Worm (Caenorhabditis elegans): ENCODE measurements around the gene K12H4.2.

The K12H4.2 gene

DNA sequence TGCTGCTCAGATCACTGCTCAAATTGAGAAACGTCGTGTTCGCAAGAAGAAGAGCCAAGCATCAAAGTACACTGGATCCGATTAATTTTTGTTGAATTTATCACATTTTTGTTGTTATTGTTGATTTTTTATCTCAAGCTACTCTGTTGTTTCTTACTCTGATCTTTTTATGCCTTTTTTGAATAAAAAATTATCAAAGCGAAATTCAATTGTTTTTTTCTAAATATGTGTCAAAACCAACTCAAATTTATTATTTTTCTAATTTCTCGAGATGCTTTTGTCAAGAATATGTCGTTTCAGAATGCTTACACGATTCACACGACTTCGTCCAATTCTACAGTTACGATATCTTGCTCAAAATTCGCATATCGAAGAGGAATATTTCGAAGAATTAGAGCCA, at the start of gene K12H4.2:
TSS of gene K12H4.2 (plus strand) at position 301 of the 400 bp plus-strand sequence.
- TF ChIP-seq jun-1 (tag; optimal IDR thresholded peaks at IDR 0.05) (no peak), mdl-1 (tag; optimal IDR thresholded peaks at IDR 0.05) (no peak), elt-3 (tag; optimal IDR thresholded peaks at IDR 0.05) (no peak), zag-1 (tag; optimal IDR thresholded peaks at IDR 0.05) (no peak), egl-27 (tag; optimal IDR thresholded peaks at IDR 0.05) (no peak), egl-5 (tag; optimal IDR thresholded peaks at IDR 0.05) (no peak), ama-1 (optimal IDR thresholded peaks at IDR 0.05) (no peak), fos-1 (tag; optimal IDR thresholded peaks at IDR 0.05) (no peak), nhr-237 (tag; optimal IDR thresholded peaks at IDR 0.05) (no peak)

- no peak for TF ChIP-seq egl-27 (tag; optimal IDR thresholded peaks at IDR 0.05)
- no peak for TF ChIP-seq lin-15B (tag; optimal IDR thresholded peaks at IDR 0.05)
- TF ChIP-seq elt-2 (tag; optimal IDR thresholded peaks at IDR 0.05) = no peak
- no peak for TF ChIP-seq nhr-67 (tag; optimal IDR thresholded peaks at IDR 0.05)
- TF ChIP-seq elt-1 (tag; optimal IDR thresholded peaks at IDR 0.05) = no peak
- no peak for TF ChIP-seq ztf-11 (tag; optimal IDR thresholded peaks at IDR 0.05)
- no peak for TF ChIP-seq jun-1 (tag; optimal IDR thresholded peaks at IDR 0.05)
- TF ChIP-seq nhr-25 (tag; optimal IDR thresholded peaks at IDR 0.05) = no peak
- TF ChIP-seq fkh-10 (GFP tag; optimal IDR thresholded peaks at IDR 0.05) = no peak
- TF ChIP-seq nhr-237 (tag; optimal IDR thresholded peaks at IDR 0.05) = no peak
- TF ChIP-seq egl-5 (tag; optimal IDR thresholded peaks at IDR 0.05) = no peak
- no peak for TF ChIP-seq mdl-1 (tag; optimal IDR thresholded peaks at IDR 0.05)
- no peak for TF ChIP-seq lin-39 (tag; optimal IDR thresholded peaks at IDR 0.05)
- no peak for TF ChIP-seq hmg-11 (tag; optimal IDR thresholded peaks at IDR 0.05)
- no peak for TF ChIP-seq ZK546.5 (tag; optimal IDR thresholded peaks at IDR 0.05)
- TF ChIP-seq nhr-43 (tag; optimal IDR thresholded peaks at IDR 0.05; ENCODE audit: poor library complexity, severe bottlenecking) = no peak
- no peak for TF ChIP-seq nhr-23 (tag; optimal IDR thresholded peaks at IDR 0.05)
These were observed 46.0 kb upstream of the K12H4.2 start for ce11 chrIII:8001557-8001956.

DNA sequence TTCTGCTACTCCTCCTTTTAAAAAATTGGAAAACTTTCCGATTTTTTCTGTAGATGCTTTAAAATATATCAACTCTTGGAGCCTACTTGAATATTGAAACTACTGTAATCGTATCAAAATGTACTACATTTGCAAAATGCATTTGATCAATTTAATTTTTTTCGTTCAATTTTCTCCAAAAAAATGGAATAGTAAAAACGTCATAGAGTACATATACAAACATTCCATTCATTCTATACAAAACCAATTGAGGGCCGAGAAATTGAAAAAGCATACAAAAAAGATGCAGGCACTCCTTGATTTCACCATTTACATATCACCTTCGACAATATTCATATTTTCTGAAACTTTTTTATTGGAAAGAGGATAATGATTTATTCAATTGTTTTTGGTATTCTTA, 43.4 kb upstream of the K12H4.2 start, which contains the start of gene C06G4.6:
TSS of gene C06G4.6 (plus strand) at position 301 of the 400 bp plus-strand sequence.
- TF ChIP-seq nhr-11 (tag; optimal IDR thresholded peaks at IDR 0.05) (no peak), pqm-1 (tag; optimal IDR thresholded peaks at IDR 0.05) (no peak), ceh-9 (tag; optimal IDR thresholded peaks at IDR 0.05) (no peak), R02D3.7 (tag; optimal IDR thresholded peaks at IDR 0.05) (no peak), eor-1 (tag; optimal IDR thresholded peaks at IDR 0.05) (no peak), nhr-76 (tag; optimal IDR thresholded peaks at IDR 0.05) (no peak), nhr-28 (tag; optimal IDR thresholded peaks at IDR 0.05) (no peak), nhr-23 (tag; optimal IDR thresholded peaks at IDR 0.05) (no peak), nfya-1 (tag; optimal IDR thresholded peaks at IDR 0.05; ENCODE audit: insufficient read depth) (no peak), ztf-11 (tag; optimal IDR thresholded peaks at IDR 0.05) (no peak), aly-2 (tag; optimal IDR thresholded peaks at IDR 0.05) (no peak)

ce11 chrIII:8009769-8010168, 37.7 kb upstream of the K12H4.2 start, which contains the start of gene cit-1.1:
TSS of gene cit-1.1 (minus strand) at chrIII:8009821.
- no peak for TF ChIP-seq ZK546.5 (tag; optimal IDR thresholded peaks at IDR 0.05)
- TF ChIP-seq elt-3 (tag; optimal IDR thresholded peaks at IDR 0.05) = no peak
- no peak for TF ChIP-seq snpc-4 (tag; optimal IDR thresholded peaks at IDR 0.05)
- no peak for TF ChIP-seq ceh-28 (tag; optimal IDR thresholded peaks at IDR 0.05)
- no peak for TF ChIP-seq nhr-67 (tag; optimal IDR thresholded peaks at IDR 0.05)
- no peak for TF ChIP-seq egl-27 (tag; optimal IDR thresholded peaks at IDR 0.05)
- TF ChIP-seq nhr-77 (tag; optimal IDR thresholded peaks at IDR 0.05) = no peak
- peak; percentile 59 for TF ChIP-seq lin-39 (tag; optimal IDR thresholded peaks at IDR 0.05)
- no peak for TF ChIP-seq R02D3.7 (tag; optimal IDR thresholded peaks at IDR 0.05)
- no peak for TF ChIP-seq mdl-1 (tag; optimal IDR thresholded peaks at IDR 0.05)
- no peak for TF ChIP-seq ztf-4 (tag; optimal IDR thresholded peaks at IDR 0.05)
- TF ChIP-seq aly-2 (tag; optimal IDR thresholded peaks at IDR 0.05) = no peak
- TF ChIP-seq elt-2 (tag; optimal IDR thresholded peaks at IDR 0.05) = peak; percentile 19
- peak; percentile 46 for TF ChIP-seq nfya-1 (tag; optimal IDR thresholded peaks at IDR 0.05; ENCODE audit: insufficient read depth)
- peak; percentile 37 for TF ChIP-seq egl-5 (tag; optimal IDR thresholded peaks at IDR 0.05)
- no peak for TF ChIP-seq unc-62 (GFP tag; optimal IDR thresholded peaks at IDR 0.05)
- no peak for TF ChIP-seq fos-1 (tag; optimal IDR thresholded peaks at IDR 0.05)
- no peak for TF ChIP-seq ama-1 (optimal IDR thresholded peaks at IDR 0.05)
- no peak for TF ChIP-seq eor-1 (tag; optimal IDR thresholded peaks at IDR 0.05)
- TF ChIP-seq zag-1 (tag; optimal IDR thresholded peaks at IDR 0.05) = no peak
- TF ChIP-seq daf-12 (tag; optimal IDR thresholded peaks at IDR 0.05) = no peak
- TF ChIP-seq unc-39 (tag; optimal IDR thresholded peaks at IDR 0.05) = no peak
- TF ChIP-seq ceh-16 (tag; optimal IDR thresholded peaks at IDR 0.05) = no peak
- no peak for TF ChIP-seq jun-1 (tag; optimal IDR thresholded peaks at IDR 0.05)
- TF ChIP-seq lin-15B (tag; optimal IDR thresholded peaks at IDR 0.05) = peak; percentile 60
- TF ChIP-seq nhr-76 (tag; optimal IDR thresholded peaks at IDR 0.05) = no peak
- TF ChIP-seq hmg-11 (tag; optimal IDR thresholded peaks at IDR 0.05) = peak; percentile 36
- TF ChIP-seq ceh-82 (tag; optimal IDR thresholded peaks at IDR 0.05) = no peak
- TF ChIP-seq nhr-12 (tag; optimal IDR thresholded peaks at IDR 0.05) = no peak
- TF ChIP-seq ztf-11 (tag; optimal IDR thresholded peaks at IDR 0.05) = no peak
- no peak for TF ChIP-seq fkh-2 (tag; optimal IDR thresholded peaks at IDR 0.05)
- TF ChIP-seq nhr-237 (tag; optimal IDR thresholded peaks at IDR 0.05) = no peak
- no peak for TF ChIP-seq sea-2 (GFP tag; optimal IDR thresholded peaks at IDR 0.05)
- TF ChIP-seq nhr-43 (tag; optimal IDR thresholded peaks at IDR 0.05; ENCODE audit: poor library complexity, severe bottlenecking) = no peak
- TF ChIP-seq elt-1 (tag; optimal IDR thresholded peaks at IDR 0.05) = no peak
- TF ChIP-seq pha-4 (tag; optimal IDR thresholded peaks at IDR 0.05) = peak; percentile 11

Data from whole organism, L3 larva.